Worm (Caenorhabditis elegans) whole organism, L3 larva: ENCODE data around the gene F02C12.2.

Experiments used
- R02D3.7 ChIP-seq: fragments of 150-350 bp; optimal IDR thresholded peaks from 2 replicates; lab custom pipeline; 2014; ENCODE audit warnings: missing biosample characterization, missing genetic modification characterization
- ZK546.5 ChIP-seq: sonication (generic microtip); optimal IDR thresholded peaks from 2 replicates; lab custom pipeline; 2017; ENCODE audit warnings: missing biosample characterization, missing genetic modification characterization
- ama-1 ChIP-seq: fragments of 150-350 bp; optimal IDR thresholded peaks from 2 replicates; lab custom pipeline; 2018
- ceh-16 ChIP-seq: sonication (generic microtip); optimal IDR thresholded peaks from 2 replicates; lab custom pipeline; 2017; ENCODE audit warnings: missing biosample characterization, missing genetic modification characterization
- ceh-82 ChIP-seq: fragments of 150-350 bp; optimal IDR thresholded peaks from 2 replicates; lab custom pipeline; 2014; ENCODE audit warnings: missing biosample characterization, missing genetic modification characterization
- ceh-9 ChIP-seq: sonication (generic microtip); optimal IDR thresholded peaks from 2 replicates; lab custom pipeline; 2018; ENCODE audit warnings: missing biosample characterization, missing genetic modification characterization
- elt-2 ChIP-seq: sonication (generic microtip); optimal IDR thresholded peaks from 2 replicates; lab custom pipeline; 2016; ENCODE audit warnings: missing genetic modification reagents, mild to moderate bottlenecking, missing genetic modification characterization, missing compliant biosample characterization
- elt-3 ChIP-seq, 3 experiments: fragments of 150-350 bp in 1 of 3; sonication (generic microtip) in 2 of 3; optimal IDR thresholded peaks; 2 replicates in 2 of 3; 4 replicates in 1 of 3; lab custom pipeline; 2014 to 2017; ENCODE audit warnings: missing biosample characterization in 3 of 3, missing genetic modification characterization in 3 of 3
- eor-1 ChIP-seq, 2 experiments: fragments of 150-350 bp; optimal IDR thresholded peaks; 2 replicates each; lab custom pipeline; 2014 to 2018; ENCODE audit warnings: missing biosample characterization in 2 of 2, missing genetic modification characterization in 2 of 2
- fkh-10 ChIP-seq: sonication (generic microtip); optimal IDR thresholded peaks from 2 replicates; lab custom pipeline; 2017; ENCODE audit warnings: missing biosample characterization, missing genetic modification reagents, missing genetic modification characterization
- fkh-2 ChIP-seq: fragments of 150-350 bp; optimal IDR thresholded peaks from 2 replicates; lab custom pipeline; 2014; ENCODE audit warnings: missing biosample characterization, missing genetic modification reagents, missing genetic modification characterization
- lin-15B ChIP-seq: fragments of 150-350 bp; optimal IDR thresholded peaks from 2 replicates; lab custom pipeline; 2014; ENCODE audit warnings: missing biosample characterization, missing genetic modification characterization
- lin-39 ChIP-seq: fragments of 150-350 bp; optimal IDR thresholded peaks from 2 replicates; lab custom pipeline; 2018; ENCODE audit warnings: missing biosample characterization, missing genetic modification reagents, missing genetic modification characterization
- lsy-12 ChIP-seq: sonication (generic microtip); optimal IDR thresholded peaks from 2 replicates; lab custom pipeline; 2016; ENCODE audit warnings: mild to moderate bottlenecking, missing genetic modification characterization, missing compliant biosample characterization
- mml-1 ChIP-seq: fragments of 150-350 bp; sonication (generic microtip); optimal IDR thresholded peaks from 3 replicates; lab custom pipeline; 2014; ENCODE audit warnings: missing biosample characterization, missing genetic modification characterization
- nfya-1 ChIP-seq: sonication (generic microtip); optimal IDR thresholded peaks from 2 replicates; lab custom pipeline; 2017; ENCODE audit warnings: missing genetic modification characterization, mild to moderate bottlenecking, missing compliant biosample characterization, antibody characterized with exemption, moderate library complexity; ENCODE audit not compliant: insufficient read depth
- nhr-11 ChIP-seq: fragments of 150-350 bp; optimal IDR thresholded peaks from 2 replicates; lab custom pipeline; 2014; ENCODE audit warnings: missing biosample characterization, missing genetic modification characterization
- nhr-23 ChIP-seq: fragments of 150-350 bp; optimal IDR thresholded peaks from 2 replicates; lab custom pipeline; 2014; ENCODE audit warnings: missing biosample characterization, missing genetic modification reagents, missing genetic modification characterization
- nhr-237 ChIP-seq: fragments of 150-350 bp; optimal IDR thresholded peaks from 2 replicates; lab custom pipeline; 2014; ENCODE audit warnings: missing biosample characterization, missing genetic modification characterization
- nhr-28 ChIP-seq: fragments of 150-350 bp; optimal IDR thresholded peaks from 2 replicates; lab custom pipeline; 2014; ENCODE audit warnings: missing biosample characterization, missing genetic modification characterization
- nhr-43 ChIP-seq: sonication (generic microtip); optimal IDR thresholded peaks from 2 replicates; lab custom pipeline; 2016; ENCODE audit warnings: mild to moderate bottlenecking, missing genetic modification characterization, missing compliant biosample characterization; ENCODE audit not compliant: poor library complexity, severe bottlenecking
- nhr-67 ChIP-seq: fragments of 150-350 bp; optimal IDR thresholded peaks from 2 replicates; lab custom pipeline; 2014; ENCODE audit warnings: missing biosample characterization, missing genetic modification characterization
- nhr-76 ChIP-seq: fragments of 150-350 bp; sonication (generic microtip); optimal IDR thresholded peaks from 5 replicates; lab custom pipeline; 2014; ENCODE audit warnings: missing biosample characterization, missing genetic modification characterization
- pha-4 ChIP-seq: fragments of 150-350 bp; optimal IDR thresholded peaks from 2 replicates; lab custom pipeline; 2014; ENCODE audit warnings: missing biosample characterization, missing genetic modification reagents, missing genetic modification characterization
- pqm-1 ChIP-seq: fragments of 150-350 bp; optimal IDR thresholded peaks from 2 replicates; lab custom pipeline; 2017; ENCODE audit warnings: missing biosample characterization, missing genetic modification characterization, inconsistent platforms
- tbx-2 ChIP-seq: sonication (generic microtip); optimal IDR thresholded peaks from 2 replicates; lab custom pipeline; 2016; ENCODE audit warnings: mild to moderate bottlenecking, missing genetic modification characterization, missing compliant biosample characterization
- unc-62 ChIP-seq: fragments of 150-350 bp; sonication (generic microtip); optimal IDR thresholded peaks from 4 replicates; lab custom pipeline; 2014; ENCODE audit warnings: missing biosample characterization, missing genetic modification reagents, missing genetic modification characterization
- ztf-4 ChIP-seq: fragments of 150-350 bp; optimal IDR thresholded peaks from 2 replicates; lab custom pipeline; 2014; ENCODE audit warnings: missing biosample characterization, missing genetic modification characterization

F02C12.2 gene

ce11 chrX:13352164-13352563 lies 47.0 kb downstream of the F02C12.2 start:
- TF ChIP-seq pqm-1 (tag; lab: Kevin White, UChicago), result peak; percentile 42
- peak; percentile 7 for TF ChIP-seq pha-4 (tag; lab: Kevin White, UChicago)
- no peak for TF ChIP-seq nhr-237 (tag; lab: Kevin White, UChicago)
- peak; percentile 13 for TF ChIP-seq elt-2 (tag; lab: Kevin White, UChicago)
- peak; percentile 7 for TF ChIP-seq nhr-43
- TF ChIP-seq ceh-9 (tag; lab: Kevin White, UChicago), result no peak
- TF ChIP-seq, all 47 proteins: peak for 4

- TF ChIP-seq fkh-10 (GFP tag; lab: Kevin White, UChicago) (no peak), pqm-1 (tag; lab: Kevin White, UChicago) (peak; percentile 62), nhr-11 (peak; percentile 76), unc-62 (GFP tag; lab: Kevin White, UChicago) (no peak), nhr-23 (tag; lab: Kevin White, UChicago) (peak; percentile 34), R02D3.7 (tag; lab: Kevin White, UChicago) (no peak), elt-2 (tag; lab: Kevin White, UChicago) (peak; percentile 75), nhr-43 (peak; percentile 73), elt-3 (tag; optimal IDR thresholded peaks at IDR 0.05; lab: Kevin White, UChicago) (peak in 1 of 3 experiments; percentile 0), pha-4 (tag; lab: Kevin White, UChicago) (peak; percentile 59), lin-39 (tag; lab: Kevin White, UChicago) (peak; percentile 8), nfya-1 (tag; lab: Kevin White, UChicago) (peak; percentile 44), ama-1 (lab: Kevin White, UChicago) (peak; percentile 61), tbx-2 (tag; lab: Kevin White, UChicago) (no peak), fkh-2 (no peak), mml-1 (tag; lab: Kevin White, UChicago) (peak; percentile 21)
Measured at ce11 chrX:13350804-13351747, 48.0 kb downstream of the F02C12.2 start, which contains the start of gene mxl-3. TSS of gene mxl-3 (minus strand) at chrX:13350804.

ce11 chrX:13350123-13350798 lies 48.9 kb downstream of the F02C12.2 start:
- no peak for TF ChIP-seq mml-1 (tag; lab: Kevin White, UChicago)
- peak; percentile 71 for TF ChIP-seq nhr-43
- peak; percentile 19 for TF ChIP-seq lin-39 (tag; lab: Kevin White, UChicago)
- TF ChIP-seq ama-1 (lab: Kevin White, UChicago), result peak; percentile 78

- TF ChIP-seq nhr-237 (tag; lab: Kevin White, UChicago) (no peak), pqm-1 (tag; lab: Kevin White, UChicago) (peak; percentile 79), ama-1 (lab: Kevin White, UChicago) (peak; percentile 98), eor-1 (tag; optimal IDR thresholded peaks at IDR 0.05; lab: Kevin White, UChicago) (peak in 1 of 2 experiments; percentile 36), nfya-1 (tag; lab: Kevin White, UChicago) (peak; percentile 10), elt-3 (tag; optimal IDR thresholded peaks at IDR 0.05; lab: Kevin White, UChicago) (peak in 1 of 3 experiments; percentile 67), ceh-16 (tag; lab: Kevin White, UChicago) (no peak), R02D3.7 (tag; lab: Kevin White, UChicago) (peak; percentile 24), nhr-23 (tag; lab: Kevin White, UChicago) (peak; percentile 31), nhr-76 (no peak), nhr-43 (peak; percentile 92), ceh-82 (tag; lab: Kevin White, UChicago) (peak; percentile 27), ZK546.5 (tag; lab: Kevin White, UChicago) (no peak), pha-4 (tag; lab: Kevin White, UChicago) (peak; percentile 34), tbx-2 (tag; lab: Kevin White, UChicago) (peak; percentile 83), ztf-4 (tag; lab: Kevin White, UChicago) (peak; percentile 82), lsy-12 (tag; lab: Kevin White, UChicago) (peak; percentile 63), lin-15B (tag; lab: Kevin White, UChicago) (no peak), nhr-67 (tag; lab: Kevin White, UChicago) (peak; percentile 46), nhr-11 (no peak), nhr-28 (tag; lab: Kevin White, UChicago) (peak; percentile 54), elt-2 (tag; lab: Kevin White, UChicago) (peak; percentile 32)
Measured at ce11 chrX:13349230-13350122, 49.6 kb downstream of the F02C12.2 start.
